Fruit fly (Drosophila melanogaster): ENCODE measurements around the gene alphaCOP.

dm6 chr3L:1647276-1647919 lies 2.4 kb upstream of the alphaCOP start, which contains the start of the genes CG17249 and Bro:
- TF ChIP-seq usp (GFP tag; optimal IDR thresholded peaks at IDR 0.05) (no peak), pan (optimal IDR thresholded peaks at IDR 0.05) (no peak), psq (optimal IDR thresholded peaks at IDR 0.05) (no peak), EcR (GFP tag; optimal IDR thresholded peaks at IDR 0.05) (no peak)
